Worm (Caenorhabditis elegans) whole organism, dauer: Measurements from ENCODE around the gene srbc-3.

Source experiments
- unc-62 ChIP-seq: sonication (generic microtip); optimal IDR thresholded peaks from 2 replicates; lab custom pipeline; 2017; ENCODE audit warnings: missing biosample characterization, missing genetic modification reagents, missing genetic modification characterization

Gene srbc-3

DNA sequence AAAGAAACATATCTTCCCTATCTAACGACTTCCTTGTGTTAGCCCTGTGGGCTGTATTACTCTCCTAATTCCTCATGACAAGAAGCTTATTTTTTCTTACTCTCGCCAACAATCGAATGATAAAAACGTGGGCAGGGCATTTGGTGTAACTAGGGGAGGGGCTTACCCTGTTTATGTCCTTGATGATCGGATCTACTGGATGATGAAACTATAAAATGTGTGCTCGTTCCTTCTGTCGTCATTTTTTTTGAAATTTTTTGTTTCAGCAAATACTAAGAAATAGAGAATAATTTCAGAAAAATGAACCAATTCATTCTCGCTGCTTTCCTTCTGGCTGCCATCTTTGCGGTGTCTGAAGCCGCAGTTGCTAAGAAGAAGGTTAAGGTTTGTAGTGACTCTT lies 34.2 kb downstream of the srbc-3 start, which contains the start of gene C17B7.3:
Gene C17B7.3, plus strand, starts transcription at position 301 of the 400 bp plus-strand sequence.
- no peak for TF ChIP-seq unc-62 (GFP tag; lab: Kevin White, UChicago)

DNA sequence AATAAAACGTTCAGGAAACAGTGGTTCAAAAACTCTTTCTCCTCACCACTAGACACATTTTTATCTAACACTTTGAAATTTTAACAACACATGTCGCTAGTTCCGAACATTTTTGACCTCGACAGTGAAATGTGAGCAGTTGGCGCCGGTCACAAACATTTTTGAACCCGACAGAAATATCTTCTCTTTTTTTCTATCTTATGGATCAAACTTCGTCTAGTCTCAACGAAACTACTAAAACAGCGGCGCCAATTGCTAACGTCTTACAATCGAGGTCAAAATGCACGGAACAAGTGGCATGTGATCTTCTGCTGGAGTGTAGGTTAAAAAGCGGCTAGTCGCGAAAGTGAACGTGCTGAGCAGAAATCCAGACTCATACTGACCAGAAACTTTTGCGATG lies 35.7 kb downstream of the srbc-3 start:
- no peak for TF ChIP-seq unc-62 (GFP tag; lab: Kevin White, UChicago)

DNA sequence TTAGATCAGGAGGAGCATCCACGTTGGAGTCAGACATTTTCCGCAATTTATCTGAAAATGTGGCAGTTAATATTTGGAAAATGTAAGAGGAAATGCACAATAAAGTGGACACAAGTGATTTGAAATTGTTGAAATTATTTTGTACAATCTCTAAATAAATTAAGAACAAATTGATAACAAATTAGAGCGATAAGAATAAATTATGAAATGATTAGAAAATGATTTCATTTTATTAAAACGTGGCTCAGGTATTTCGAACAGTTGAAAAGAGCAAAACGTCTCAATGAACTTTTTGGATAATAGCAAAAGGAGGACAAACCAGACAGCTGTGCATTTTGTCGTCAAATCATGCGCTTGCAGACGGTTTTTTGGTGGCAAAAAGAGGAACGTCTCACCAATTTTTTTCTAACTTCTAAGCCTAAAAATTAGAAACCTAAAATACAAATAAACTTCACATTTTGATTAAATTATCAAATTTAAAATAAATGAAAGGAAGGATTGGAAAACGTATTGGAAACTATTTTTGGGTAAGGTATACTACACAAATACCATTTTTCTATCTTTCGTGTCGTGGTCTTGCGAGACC lies 38.3 kb downstream of the srbc-3 start, which contains the start of gene fbxa-65:
Gene fbxa-65, minus strand, starts transcription at position 51 of the 586 bp plus-strand sequence.
- no peak for TF ChIP-seq unc-62 (GFP tag; lab: Kevin White, UChicago)

DNA sequence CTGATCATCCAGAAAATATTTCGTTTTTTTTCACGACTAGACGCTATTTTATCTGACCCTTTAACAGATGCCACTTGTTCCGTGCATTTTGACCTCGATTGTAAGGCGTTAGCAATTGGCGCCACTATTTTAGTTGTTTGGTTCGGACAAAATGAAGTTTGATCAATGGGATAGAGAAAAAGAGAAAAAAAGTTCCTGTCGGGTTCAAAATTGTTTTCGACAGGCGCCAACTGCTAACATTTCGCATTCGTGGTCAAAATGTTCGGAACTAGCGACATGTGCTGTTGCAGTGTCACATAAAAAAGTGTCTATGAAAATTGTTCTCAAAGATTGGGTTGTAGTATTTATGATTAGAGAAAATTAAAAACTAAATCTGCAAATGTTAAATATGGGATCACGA lies 39.2 kb downstream of the srbc-3 start:
- TF ChIP-seq unc-62 (GFP tag; lab: Kevin White, UChicago): no peak

DNA sequence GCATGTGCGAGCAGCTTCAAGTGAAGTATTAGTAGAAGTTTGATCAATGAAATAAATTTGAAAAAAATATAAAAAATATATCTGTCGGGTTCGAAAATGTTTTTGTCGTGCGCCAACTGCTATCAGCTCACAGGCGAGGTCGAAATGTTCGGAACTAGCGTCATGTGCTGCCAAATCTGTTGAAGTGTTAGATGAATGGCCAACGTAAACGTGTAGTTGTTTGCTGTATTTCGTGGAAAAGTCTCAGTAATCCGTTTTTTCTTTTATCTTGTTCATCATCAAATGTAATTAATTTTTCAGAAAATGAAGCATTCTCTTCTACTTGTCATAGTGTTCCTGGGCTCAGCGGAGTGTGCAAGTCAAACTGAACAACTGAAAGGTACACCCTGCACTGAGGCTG lies 41.6 kb downstream of the srbc-3 start, which contains the start of gene C17B7.15:
Gene C17B7.15, plus strand, starts transcription at position 301 of the 400 bp plus-strand sequence.
- no peak for TF ChIP-seq unc-62 (GFP tag; lab: Kevin White, UChicago)

DNA sequence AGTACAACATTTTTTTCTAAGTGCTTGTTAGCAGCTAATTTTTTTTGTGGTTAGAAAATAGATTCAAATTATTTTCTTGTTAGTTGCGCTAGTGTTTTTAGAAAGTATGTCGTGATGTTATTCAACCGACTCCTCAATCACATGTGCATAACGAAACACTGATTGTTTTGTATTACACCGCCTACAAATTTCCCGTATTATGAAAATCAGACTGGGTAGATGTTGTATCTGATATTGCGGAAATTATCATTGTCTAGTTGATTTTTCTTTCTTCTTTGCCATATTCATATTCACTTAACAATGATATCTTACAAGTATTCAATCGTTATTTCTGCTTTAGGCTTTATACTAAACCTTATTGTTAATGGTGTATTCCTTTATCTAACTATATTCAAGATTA lies 43.0 kb downstream of the srbc-3 start, which contains the start of gene str-63:
Gene str-63, plus strand, starts transcription at position 301 of the 400 bp plus-strand sequence.
- no peak for TF ChIP-seq unc-62 (GFP tag; lab: Kevin White, UChicago)

DNA sequence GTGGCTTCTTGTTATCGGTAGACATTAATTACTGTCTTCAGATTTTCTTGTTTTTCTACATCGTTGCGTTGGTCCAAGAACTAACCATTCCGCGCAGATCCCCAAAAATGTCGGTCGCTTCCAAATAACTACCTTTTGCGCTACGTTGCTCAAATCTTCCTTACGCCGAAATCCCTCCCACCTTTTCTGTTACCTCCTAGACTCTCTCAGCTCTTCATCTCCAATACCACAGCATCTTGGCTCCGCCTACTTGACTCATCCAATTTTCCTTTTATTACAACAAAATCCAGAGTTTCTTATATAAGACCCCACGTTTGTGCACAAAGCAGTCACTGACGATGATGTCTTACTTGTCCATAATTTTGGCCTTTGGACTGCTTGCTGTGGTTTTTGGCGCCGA lies 44.7 kb downstream of the srbc-3 start, which contains the start of gene C17B7.12:
Gene C17B7.12, plus strand, starts transcription at position 301 of the 400 bp plus-strand sequence.
- TF ChIP-seq unc-62 (GFP tag; lab: Kevin White, UChicago): no peak

DNA sequence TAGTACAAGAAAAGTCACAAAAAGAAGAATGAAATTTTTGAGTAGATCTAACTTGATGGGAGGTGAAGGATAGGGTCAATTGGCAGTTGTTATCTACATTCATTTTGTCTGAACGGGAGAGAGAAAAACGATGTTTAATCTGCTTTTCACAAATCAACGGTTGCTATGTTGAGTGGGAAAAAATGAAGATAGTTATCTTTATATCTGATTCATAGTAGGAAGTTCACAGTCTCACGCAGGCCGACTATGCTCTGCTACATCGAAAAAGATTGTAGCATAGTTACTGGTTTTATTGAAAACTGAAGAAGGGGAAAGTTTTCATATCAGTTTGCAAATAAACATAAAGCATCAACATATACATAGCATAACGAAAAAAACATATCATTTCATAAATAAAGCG lies 47.3 kb downstream of the srbc-3 start:
- TF ChIP-seq unc-62 (GFP tag; lab: Kevin White, UChicago): no peak

DNA sequence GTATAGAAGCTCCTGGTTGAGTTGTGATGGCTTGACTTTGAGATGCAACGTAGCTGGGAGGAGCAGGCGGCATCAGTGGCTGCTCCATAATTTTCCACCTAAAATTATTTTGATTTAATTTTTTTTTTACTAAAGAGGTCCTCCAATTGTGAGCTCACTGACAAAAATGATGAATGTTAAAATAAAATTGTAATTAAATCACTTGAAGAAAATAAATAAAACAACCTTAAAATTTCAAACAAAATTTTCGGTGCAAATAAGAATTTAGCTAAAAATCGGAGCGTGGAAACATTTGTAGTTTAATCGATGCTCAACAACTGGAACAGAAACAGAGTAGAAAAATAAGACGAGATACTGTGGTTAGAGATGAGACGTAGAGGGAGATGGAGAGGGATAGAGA lies 48.8 kb downstream of the srbc-3 start, which contains the start of gene scrm-3:
Gene scrm-3, minus strand, starts transcription at position 101 of the 400 bp plus-strand sequence.
- no peak for TF ChIP-seq unc-62 (GFP tag; lab: Kevin White, UChicago)

DNA sequence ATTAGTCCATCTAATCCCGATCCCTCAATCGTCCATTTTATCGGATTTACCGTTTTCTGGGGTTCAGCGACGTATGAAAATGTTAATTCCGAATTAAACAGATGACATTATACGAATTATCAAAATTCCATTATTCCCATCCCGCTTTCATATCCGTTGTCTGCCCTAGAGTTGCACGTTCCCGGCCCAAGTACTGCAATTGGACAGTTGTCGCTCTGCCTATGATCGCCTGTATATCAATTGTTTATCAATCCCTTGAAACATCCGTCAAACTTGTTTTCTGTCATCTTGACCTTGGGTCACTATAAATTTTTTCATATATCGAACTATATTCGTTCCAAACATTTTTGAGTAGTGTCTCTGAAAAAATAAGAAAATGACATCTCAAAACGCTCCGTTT lies 50.0 kb downstream of the srbc-3 start, which contains the start of gene C04E12.5:
Gene C04E12.5, plus strand, starts transcription at position 301 of the 400 bp plus-strand sequence.
- TF ChIP-seq unc-62 (GFP tag; lab: Kevin White, UChicago): no peak
